Worm (Caenorhabditis elegans) whole organism, young adult: ENCODE results near the gene aars-1.
A peak's percentile ranks its signal among the peaks of the same experiment; 100 is the strongest.

ENCODE experiments used
- B0035.1 ChIP-seq: sonication (generic microtip); optimal IDR thresholded peaks from 2 replicates; lab custom pipeline; 2016; ENCODE audit warnings: missing genetic modification characterization, mild to moderate bottlenecking, missing compliant biosample characterization, missing genotype, missing genetic modification reagents
- B0336.3 ChIP-seq: fragments of 200-800 bp; sonication (Bioruptor generic); IDR thresholded peaks from 2 replicates; pipeline ENCODE4 v1.3.6; 2022; ENCODE audit warnings: missing genetic modification characterization, missing compliant biosample characterization
- D2030.7 ChIP-seq: fragments of 200-800 bp; sonication (Bioruptor generic); IDR thresholded peaks from 2 replicates; pipeline ENCODE4 v1.3.6; 2022; ENCODE audit warnings: missing genetic modification reagents, missing genetic modification characterization, missing compliant biosample characterization
- F10E7.11 ChIP-seq: sonication (generic microtip); optimal IDR thresholded peaks from 2 replicates; lab custom pipeline; 2017; ENCODE audit warnings: mild to moderate bottlenecking, missing genetic modification characterization, moderate library complexity, missing compliant biosample characterization
- F37B4.10 ChIP-seq: fragments of 200-800 bp; sonication (Bioruptor generic); IDR thresholded peaks from 2 replicates; pipeline ENCODE4 v1.3.6; 2022; ENCODE audit warnings: missing genetic modification characterization, missing compliant biosample characterization
- F52B5.7 ChIP-seq: sonication (generic microtip); optimal IDR thresholded peaks from 2 replicates; lab custom pipeline; 2016; ENCODE audit warnings: mild to moderate bottlenecking, missing genetic modification characterization, missing compliant biosample characterization
- F55B11.4 ChIP-seq: sonication (generic microtip); optimal IDR thresholded peaks from 2 replicates; lab custom pipeline; 2016; ENCODE audit warnings: missing compliant biosample characterization, missing genetic modification characterization, borderline replicate concordance; ENCODE audit not compliant: insufficient read depth
- Y53G8AR.9 ChIP-seq: fragments of 200-800 bp; sonication (Bioruptor generic); conservative IDR thresholded peaks from 2 replicates; pipeline ENCODE4 v1.3.6; 2022; ENCODE audit warnings: missing genetic modification reagents, missing genetic modification characterization, missing compliant biosample characterization
- Y56A3A.18 ChIP-seq: fragments of 200-800 bp; sonication (Bioruptor generic); IDR thresholded peaks from 2 replicates; pipeline ENCODE4 v1.3.6; 2022; ENCODE audit warnings: missing genetic modification reagents, missing genetic modification characterization, missing compliant biosample characterization
- Y67H2A.10 ChIP-seq: fragments of 200-800 bp; sonication (Bioruptor generic); conservative IDR thresholded peaks from 2 replicates; pipeline ENCODE4 v1.3.6; 2022; ENCODE audit warnings: missing genetic modification reagents, missing genetic modification characterization, missing compliant biosample characterization
- Y95B8A.8 ChIP-seq: fragments of 200-800 bp; sonication (Bioruptor generic); IDR thresholded peaks from 2 replicates; pipeline ENCODE4 v1.3.6; 2022; ENCODE audit warnings: missing genetic modification reagents, missing genetic modification characterization, missing compliant biosample characterization
- ama-1 ChIP-seq, 3 experiments: fragments of 150-350 bp in 1 of 3; sonication (generic microtip) in 2 of 3; optimal IDR thresholded peaks; 2 replicates each; lab custom pipeline; 2014 to 2018; ENCODE audit warnings: missing biosample characterization in 2 of 3, missing genetic modification characterization in 2 of 3, missing genetic modification reagents in 2 of 3
- aptf-2 ChIP-seq: fragments of 200-800 bp; sonication (Bioruptor generic); conservative IDR thresholded peaks from 2 replicates; pipeline ENCODE4 v1.3.6; 2022; ENCODE audit warnings: missing genetic modification reagents, missing genetic modification characterization, missing compliant biosample characterization
- attf-3 ChIP-seq: fragments of 200-800 bp; sonication (Bioruptor generic); conservative IDR thresholded peaks from 2 replicates; pipeline ENCODE4 v1.3.6; 2022; ENCODE audit warnings: missing genetic modification reagents, missing genetic modification characterization, missing compliant biosample characterization
- attf-5 ChIP-seq: fragments of 200-800 bp; sonication (Bioruptor generic); optimal IDR thresholded peaks from 2 replicates; lab custom pipeline; 2018; ENCODE audit warnings: mild to moderate bottlenecking, missing genetic modification characterization, missing compliant biosample characterization
- attf-6 ChIP-seq: fragments of 200-800 bp; sonication (Bioruptor generic); IDR thresholded peaks from 2 replicates; pipeline ENCODE4 v1.3.6; 2022; ENCODE audit warnings: missing genetic modification reagents, missing genetic modification characterization, missing compliant biosample characterization
- bed-2 ChIP-seq: fragments of 200-800 bp; sonication (Bioruptor generic); IDR thresholded peaks from 2 replicates; pipeline ENCODE4 v1.3.6; 2022; ENCODE audit warnings: missing genetic modification reagents, missing genetic modification characterization, missing compliant biosample characterization
- ceh-100 ChIP-seq: fragments of 200-800 bp; sonication (Bioruptor generic); IDR thresholded peaks from 2 replicates; pipeline ENCODE4 v1.3.6; 2022; ENCODE audit warnings: missing genetic modification reagents, missing genetic modification characterization, missing compliant biosample characterization
- ceh-40 ChIP-seq: fragments of 200-800 bp; sonication (Bioruptor generic); IDR thresholded peaks from 2 replicates; pipeline ENCODE4 v1.3.6; 2022; ENCODE audit warnings: missing genetic modification characterization, missing compliant biosample characterization
- dox-1 ChIP-seq: fragments of 200-800 bp; sonication (Bioruptor generic); IDR thresholded peaks from 2 replicates; pipeline ENCODE4 v1.3.6; 2022; ENCODE audit warnings: missing genetic modification reagents, missing genetic modification characterization, missing compliant biosample characterization
- dpff-1 ChIP-seq: sonication (generic microtip); optimal IDR thresholded peaks from 2 replicates; lab custom pipeline; 2017; ENCODE audit warnings: mild to moderate bottlenecking, missing genetic modification characterization, missing compliant biosample characterization
- efl-1 ChIP-seq: fragments of 150-350 bp; optimal IDR thresholded peaks from 2 replicates; lab custom pipeline; 2014; ENCODE audit warnings: missing biosample characterization, missing genetic modification reagents, missing genetic modification characterization
- egrh-3 ChIP-seq: fragments of 200-800 bp; sonication (Bioruptor generic); IDR thresholded peaks from 2 replicates; pipeline ENCODE4 v1.3.6; 2022; ENCODE audit warnings: missing genetic modification reagents, missing genetic modification characterization, missing compliant biosample characterization
- ets-4 ChIP-seq: fragments of 200-800 bp; sonication (Bioruptor generic); optimal IDR thresholded peaks from 2 replicates; lab custom pipeline; 2018; ENCODE audit warnings: mild to moderate bottlenecking, missing genetic modification characterization, missing compliant biosample characterization
- gei-17 ChIP-seq: fragments of 200-800 bp; sonication (Bioruptor generic); optimal IDR thresholded peaks from 2 replicates; lab custom pipeline; 2018; ENCODE audit warnings: mild to moderate bottlenecking, missing genetic modification characterization, missing compliant biosample characterization
- hlh-12 ChIP-seq: sonication (generic microtip); optimal IDR thresholded peaks from 2 replicates; lab custom pipeline; 2016; ENCODE audit warnings: missing genetic modification characterization, missing compliant biosample characterization
- lin-26 ChIP-seq: fragments of 200-800 bp; sonication (Bioruptor generic); IDR thresholded peaks from 2 replicates; pipeline ENCODE4 v1.3.6; 2022; ENCODE audit warnings: missing genetic modification reagents, missing genetic modification characterization, missing compliant biosample characterization
- lin-40 ChIP-seq: sonication (generic microtip); optimal IDR thresholded peaks from 2 replicates; lab custom pipeline; 2016; ENCODE audit warnings: missing genetic modification characterization, mild to moderate bottlenecking, missing compliant biosample characterization, missing genotype, missing genetic modification reagents
- lin-54 ChIP-seq: fragments of 200-800 bp; sonication (Bioruptor generic); optimal IDR thresholded peaks from 2 replicates; lab custom pipeline; 2018; ENCODE audit warnings: mild to moderate bottlenecking, missing genetic modification characterization, missing compliant biosample characterization
- lir-1 ChIP-seq: fragments of 200-800 bp; sonication (Bioruptor generic); conservative IDR thresholded peaks from 2 replicates; pipeline ENCODE4 v1.3.6; 2022; ENCODE audit warnings: missing genetic modification reagents, missing genetic modification characterization, missing compliant biosample characterization
- mxl-1 ChIP-seq: sonication (generic microtip); optimal IDR thresholded peaks from 2 replicates; lab custom pipeline; 2016; ENCODE audit warnings: missing genetic modification characterization, missing compliant biosample characterization
- nfyb-1 ChIP-seq: fragments of 200-800 bp; sonication (Bioruptor generic); IDR thresholded peaks from 2 replicates; pipeline ENCODE4 v1.3.6; 2022; ENCODE audit warnings: missing genetic modification reagents, missing genetic modification characterization, missing compliant biosample characterization
- nhr-179 ChIP-seq: sonication (generic microtip); optimal IDR thresholded peaks from 2 replicates; lab custom pipeline; 2016; ENCODE audit warnings: mild to moderate bottlenecking, missing genetic modification characterization, missing compliant biosample characterization
- nhr-80 ChIP-seq: sonication (generic microtip); optimal IDR thresholded peaks from 2 replicates; lab custom pipeline; 2016; ENCODE audit warnings: missing genetic modification characterization, missing compliant biosample characterization
- repo-1 ChIP-seq: sonication (generic microtip); optimal IDR thresholded peaks from 2 replicates; lab custom pipeline; 2017; ENCODE audit warnings: mild to moderate bottlenecking, missing genetic modification characterization, missing compliant biosample characterization
- snpc-1.1 ChIP-seq: sonication (generic microtip); optimal IDR thresholded peaks from 2 replicates; lab custom pipeline; 2017; ENCODE audit warnings: missing genetic modification characterization, mild to moderate bottlenecking, missing compliant biosample characterization, antibody characterized with exemption, moderate library complexity, missing genotype, missing genetic modification reagents; ENCODE audit not compliant: insufficient read depth
- snpc-1.3 ChIP-seq: sonication (generic microtip); optimal IDR thresholded peaks from 2 replicates; lab custom pipeline; 2017; ENCODE audit warnings: missing genetic modification characterization, mild to moderate bottlenecking, missing compliant biosample characterization, antibody characterized with exemption, moderate library complexity, missing genotype, missing genetic modification reagents; ENCODE audit not compliant: insufficient read depth
- somi-1 ChIP-seq: fragments of 200-800 bp; sonication (Bioruptor generic); optimal IDR thresholded peaks from 2 replicates; lab custom pipeline; 2018; ENCODE audit warnings: mild to moderate bottlenecking, missing genetic modification characterization, missing compliant biosample characterization
- sptf-2 ChIP-seq: fragments of 200-800 bp; sonication (Bioruptor generic); optimal IDR thresholded peaks from 2 replicates; lab custom pipeline; 2018; ENCODE audit warnings: mild to moderate bottlenecking, missing genetic modification characterization, missing compliant biosample characterization
- tbx-9 ChIP-seq: sonication (generic microtip); optimal IDR thresholded peaks from 2 replicates; lab custom pipeline; 2016; ENCODE audit warnings: borderline replicate concordance, missing genetic modification characterization, inconsistent platforms, missing compliant biosample characterization
- unc-130 ChIP-seq: sonication (generic microtip); optimal IDR thresholded peaks from 2 replicates; lab custom pipeline; 2016; ENCODE audit warnings: missing genetic modification reagents, missing genetic modification characterization, missing compliant biosample characterization
- unc-62 ChIP-seq: fragments of 150-350 bp; optimal IDR thresholded peaks from 2 replicates; lab custom pipeline; 2014; ENCODE audit warnings: missing biosample characterization, missing genetic modification reagents, missing genetic modification characterization
- xnd-1 ChIP-seq: sonication (generic microtip); optimal IDR thresholded peaks from 2 replicates; lab custom pipeline; 2016; ENCODE audit warnings: missing genotype, missing genetic modification reagents, missing genetic modification characterization, missing compliant biosample characterization
- zfh-2 ChIP-seq: fragments of 200-800 bp; sonication (Bioruptor generic); conservative IDR thresholded peaks from 2 replicates; pipeline ENCODE4 v1.3.6; 2022; ENCODE audit warnings: missing genetic modification reagents, missing genetic modification characterization, missing compliant biosample characterization
- zim-3 ChIP-seq: sonication (generic microtip); optimal IDR thresholded peaks from 2 replicates; lab custom pipeline; 2017; ENCODE audit warnings: mild to moderate bottlenecking, missing genetic modification characterization, moderate library complexity, missing compliant biosample characterization
- ztf-22 ChIP-seq: fragments of 200-800 bp; sonication (Bioruptor generic); optimal IDR thresholded peaks from 2 replicates; lab custom pipeline; 2018; ENCODE audit warnings: mild to moderate bottlenecking, missing genetic modification characterization, moderate library complexity, missing compliant biosample characterization
- ztf-25 ChIP-seq: fragments of 200-800 bp; sonication (Bioruptor generic); IDR thresholded peaks from 2 replicates; pipeline ENCODE4 v1.3.6; 2022; ENCODE audit warnings: missing genetic modification reagents, missing genetic modification characterization, missing compliant biosample characterization
- ztf-26 ChIP-seq: sonication (generic microtip); optimal IDR thresholded peaks from 2 replicates; lab custom pipeline; 2017; ENCODE audit warnings: missing genetic modification characterization, missing compliant biosample characterization
- ztf-28 ChIP-seq: fragments of 200-800 bp; sonication (Bioruptor generic); IDR thresholded peaks from 2 replicates; pipeline ENCODE4 v1.3.6; 2022; ENCODE audit warnings: missing genetic modification reagents, missing genetic modification characterization, missing compliant biosample characterization

aars-1 gene

DNA sequence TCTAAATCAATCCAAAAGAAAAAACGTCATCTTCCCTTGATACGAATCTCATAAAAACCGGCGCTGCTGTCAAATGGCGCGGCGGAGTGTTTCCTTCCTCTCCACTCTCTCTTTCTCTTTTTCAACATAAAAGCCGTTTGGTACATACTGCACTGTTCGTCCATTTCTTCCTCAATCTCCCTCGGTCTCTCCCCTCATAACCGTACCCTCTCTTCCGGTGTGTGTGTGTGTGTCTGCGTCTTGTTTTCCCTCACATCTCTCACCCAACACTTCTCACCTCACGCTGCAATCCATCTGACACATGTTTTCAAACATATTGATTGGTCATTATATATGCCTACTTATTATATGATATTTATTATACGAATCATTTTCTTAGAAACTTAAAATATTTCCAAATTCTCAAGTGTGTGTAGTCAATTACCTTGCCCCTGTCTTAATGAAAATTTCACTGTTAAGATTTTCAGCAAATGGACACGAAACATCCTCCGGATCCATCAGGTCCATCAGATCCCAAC is at the start of gene aars-1, which contains the start of gene rga-1:
aars-1 (minus strand) TSS at position 71 of the 518 bp plus-strand sequence.
rga-1 (plus strand) TSS at position 468 of the 518 bp plus-strand sequence.
- TF ChIP-seq Y95B8A.8 (GFP tag; lab: Robert Waterston, UW) (no peak), attf-3 (no peak), ets-4 (peak; percentile 58), lin-40 (tag; lab: Kevin White, UChicago) (peak; percentile 34), lir-1 (GFP tag; lab: Robert Waterston, UW) (no peak; the same call in 1 of the 2 replicates), ceh-100 (no peak), ama-1 (optimal IDR thresholded peaks at IDR 0.05; lab: Kevin White, UChicago) (no peak), ama-1 (GFP tag; optimal IDR thresholded peaks at IDR 0.05; lab: Kevin White, UChicago) (no peak), unc-130 (GFP tag; lab: Kevin White, UChicago) (no peak), Y67H2A.10 (GFP tag; lab: Robert Waterston, UW) (no peak), zim-3 (tag; lab: Kevin White, UChicago) (no peak), nhr-80 (peak; percentile 96), xnd-1 (no peak), attf-6 (GFP tag; lab: Robert Waterston, UW) (no peak), lin-54 (GFP tag; lab: Kevin White, UChicago) (peak; percentile 2), nhr-179 (no peak), dox-1 (GFP tag; lab: Robert Waterston, UW) (peak; percentile 86), mxl-1 (no peak), aptf-2 (GFP tag; lab: Robert Waterston, UW) (no peak), Y53G8AR.9 (GFP tag; lab: Robert Waterston, UW) (no peak), repo-1 (tag; lab: Kevin White, UChicago) (no peak), ceh-40 (GFP tag; lab: Robert Waterston, UW) (no peak), nfyb-1 (GFP tag; lab: Robert Waterston, UW) (peak; percentile 71), ztf-26 (tag; lab: Kevin White, UChicago) (no peak), snpc-1.1 (tag; lab: Kevin White, UChicago) (no peak), Y56A3A.18 (GFP tag; lab: Robert Waterston, UW) (no peak), unc-62 (GFP tag; lab: Kevin White, UChicago) (no peak), attf-5 (peak; percentile 80), F10E7.11 (tag; lab: Kevin White, UChicago) (no peak), egrh-3 (GFP tag; lab: Robert Waterston, UW) (no peak), dpff-1 (tag; lab: Kevin White, UChicago) (no peak), lin-26 (GFP tag; lab: Robert Waterston, UW) (0 out of 2 replicates have a peak, but pooled peaks have one; percentile 36), bed-2 (GFP tag; lab: Robert Waterston, UW) (no peak), snpc-1.3 (no peak), somi-1 (GFP tag; lab: Kevin White, UChicago) (no peak), F55B11.4 (tag; lab: Kevin White, UChicago) (no peak), ztf-28 (GFP tag; lab: Robert Waterston, UW) (no peak), B0336.3 (GFP tag; lab: Robert Waterston, UW) (peak; percentile 52; the same call in 1 of the 2 replicates), B0035.1 (tag; lab: Kevin White, UChicago) (no peak), F37B4.10 (GFP tag; lab: Robert Waterston, UW) (no peak), sptf-2 (no peak), ztf-25 (GFP tag; lab: Robert Waterston, UW) (no peak), hlh-12 (no peak), efl-1 (GFP tag; lab: Kevin White, UChicago) (no peak), D2030.7 (GFP tag; lab: Robert Waterston, UW) (no peak), ztf-22 (GFP tag; lab: Kevin White, UChicago) (peak; percentile 39), zfh-2 (GFP tag; lab: Robert Waterston, UW) (peak; percentile 86), gei-17 (GFP tag; lab: Kevin White, UChicago) (no peak), F52B5.7 (tag; lab: Kevin White, UChicago) (no peak), tbx-9 (tag; lab: Kevin White, UChicago) (no peak)
